Worm (Caenorhabditis elegans): ENCODE measurements around the gene F32D8.13.

ce11 chrV:10859048-10859637 is 37.2 kb downstream of the F32D8.13 start:
- TF ChIP-seq C17E4.6 (GFP tag; IDR thresholded peaks at IDR 0.05): no peak
- no peak for TF ChIP-seq snpc-4 (GFP tag; optimal IDR thresholded peaks at IDR 0.05)
- no peak for TF ChIP-seq snpc-4 (tag; optimal IDR thresholded peaks at IDR 0.05)
- TF ChIP-seq F49E8.2 (tag; optimal IDR thresholded peaks at IDR 0.05; ENCODE audit: insufficient read depth): no peak

Measured in whole organism, young adult.